Fruit fly (Drosophila melanogaster): ENCODE data around the gene Atg16.
A peak's percentile ranks its signal among the peaks of the same experiment; 100 is the strongest.

Atg16 gene

DNA sequence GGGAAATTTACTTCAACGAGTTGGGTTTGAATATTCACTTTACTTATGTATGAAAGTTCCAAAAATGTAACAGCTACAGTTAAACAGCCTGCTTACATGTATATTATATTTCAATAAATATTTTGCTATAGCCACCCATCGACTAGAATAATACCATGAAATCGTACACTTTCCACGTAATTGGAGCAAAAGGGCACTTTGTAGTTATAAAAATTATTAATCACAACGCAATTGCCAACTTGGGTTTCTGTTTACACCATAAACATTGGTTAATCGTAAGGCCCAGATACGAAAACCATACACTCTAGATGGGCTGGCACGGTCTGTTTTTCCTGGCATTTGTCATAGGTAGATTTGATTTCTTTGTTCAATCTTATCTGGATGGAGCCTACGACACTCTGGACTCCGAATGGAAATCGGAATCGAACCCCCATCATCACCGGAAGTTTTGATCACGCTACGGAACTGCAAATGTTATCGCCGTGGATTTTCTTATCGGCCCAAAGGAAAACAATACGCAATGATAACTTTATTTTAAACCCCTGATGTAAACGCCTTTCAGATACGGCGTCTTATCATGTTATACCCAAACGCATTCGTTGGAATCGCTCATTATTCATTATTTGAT, 54.4 kb downstream of the Atg16 start, which contains the start of gene fig:
Gene fig, minus strand, starts transcription at position 51 of the 628 bp plus-strand sequence.
- TF ChIP-seq dmrt93B (GFP tag; optimal IDR thresholded peaks at IDR 0.05) (no peak), Hr78 (GFP tag; optimal IDR thresholded peaks at IDR 0.05) (no peak), h (GFP tag; optimal IDR thresholded peaks at IDR 0.05) (peak; percentile 33), pan (optimal IDR thresholded peaks at IDR 0.05) (no peak), fru (GFP tag; optimal IDR thresholded peaks at IDR 0.05) (no peak), Vsx2 (GFP tag; optimal IDR thresholded peaks at IDR 0.05; ENCODE audit: partially characterized antibody) (no peak), br (GFP tag; optimal IDR thresholded peaks at IDR 0.05) (no peak), Dif (GFP tag; optimal IDR thresholded peaks at IDR 0.05; ENCODE audit: partially characterized antibody) (no peak), Abd-B (GFP tag; optimal IDR thresholded peaks at IDR 0.05) (no peak), usp (GFP tag; optimal IDR thresholded peaks at IDR 0.05) (no peak), sage (GFP tag; optimal IDR thresholded peaks at IDR 0.05) (no peak), sv (GFP tag; optimal IDR thresholded peaks at IDR 0.05) (no peak), dl (GFP tag; optimal IDR thresholded peaks at IDR 0.05; ENCODE audit: insufficient read depth in 1 of 2, partially characterized antibody in 2 of 2) (no peak), Myc (optimal IDR thresholded peaks at IDR 0.05) (no peak), lola (GFP tag; optimal IDR thresholded peaks at IDR 0.05) (no peak), GATAd (GFP tag; optimal IDR thresholded peaks at IDR 0.05) (no peak), Jra (GFP tag; optimal IDR thresholded peaks at IDR 0.05) (no peak), rgr (GFP tag; optimal IDR thresholded peaks at IDR 0.05) (no peak), Hr83 (GFP tag; optimal IDR thresholded peaks at IDR 0.05; ENCODE audit: poor library complexity, severe bottlenecking) (peak; percentile 36), Rel (GFP tag; optimal IDR thresholded peaks at IDR 0.05) (no peak), Rel (tag; optimal IDR thresholded peaks at IDR 0.05) (peak; percentile 63), CG32264 (GFP tag; optimal IDR thresholded peaks at IDR 0.05) (no peak), Dfd (GFP tag; optimal IDR thresholded peaks at IDR 0.05) (no peak), jim (GFP tag; optimal IDR thresholded peaks at IDR 0.05) (no peak), dsf (GFP tag; optimal IDR thresholded peaks at IDR 0.05; ENCODE audit: borderline replicate concordance) (no peak), OdsH (GFP tag; optimal IDR thresholded peaks at IDR 0.05) (no peak), tai (GFP tag; optimal IDR thresholded peaks at IDR 0.05) (no peak)

DNA sequence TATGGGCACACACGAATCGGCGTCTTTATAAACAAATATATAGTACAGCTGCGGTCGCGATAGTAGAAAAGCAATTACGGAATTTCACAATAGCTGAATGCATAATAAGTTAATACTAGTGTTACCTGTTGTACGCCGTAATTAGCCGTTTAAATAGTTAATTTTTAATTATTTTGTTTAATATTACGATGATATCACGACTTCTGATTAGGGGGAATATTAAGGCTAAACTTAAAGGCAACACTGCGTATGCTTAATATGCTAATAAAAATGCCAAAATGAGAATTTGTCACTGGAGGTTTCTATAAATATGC, 56.0 kb downstream of the Atg16 start:
- TF ChIP-seq GATAd (GFP tag; optimal IDR thresholded peaks at IDR 0.05) (no peak), Hnf4 (GFP tag; optimal IDR thresholded peaks at IDR 0.05) (no peak), foxo (GFP tag; optimal IDR thresholded peaks at IDR 0.05) (peak in 1 of 2 experiments; percentile 6)

DNA sequence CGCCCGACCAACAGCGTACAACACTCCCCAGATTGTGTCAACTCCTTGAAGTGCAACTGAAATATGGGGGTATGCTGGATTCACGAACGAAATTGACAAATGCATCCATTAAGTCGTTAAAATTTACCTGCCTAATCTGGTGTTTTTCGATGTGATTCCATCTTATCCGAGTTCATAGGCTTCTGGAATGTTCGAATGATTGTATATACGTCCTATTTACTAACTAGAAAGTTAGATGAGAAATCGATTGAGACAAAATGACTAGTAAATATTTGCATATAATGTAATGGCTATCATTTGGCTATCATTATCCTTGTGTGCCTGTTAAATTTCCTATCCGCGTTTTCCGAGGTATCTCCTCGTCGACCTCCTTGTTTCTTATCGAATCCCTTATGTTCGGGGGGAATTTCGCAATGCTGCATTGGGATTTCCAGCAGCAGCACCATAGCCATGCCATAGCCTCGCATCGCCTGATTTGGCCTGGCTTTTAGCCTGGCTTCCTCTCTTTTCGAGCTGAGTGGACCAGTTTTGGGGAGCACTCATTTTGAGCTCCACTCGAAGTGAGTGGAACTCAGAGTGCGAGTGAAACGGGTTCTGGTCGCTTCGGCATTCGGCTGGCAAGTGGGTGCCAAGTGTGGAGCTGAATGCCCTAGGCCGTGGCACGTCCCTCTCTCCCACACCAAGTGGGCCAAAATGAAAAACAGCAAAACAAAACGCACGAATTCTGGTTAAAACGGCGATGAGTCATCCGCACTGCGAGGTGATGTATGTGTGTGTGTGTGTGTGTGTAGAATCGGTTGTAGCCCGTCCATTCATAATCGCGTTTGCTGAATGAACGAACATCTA, 56.5 kb downstream of the Atg16 start:
- TF ChIP-seq CrebA (GFP tag; optimal IDR thresholded peaks at IDR 0.05; ENCODE audit: borderline replicate concordance) (no peak), br (GFP tag; optimal IDR thresholded peaks at IDR 0.05) (peak; percentile 53), Hnf4 (GFP tag; optimal IDR thresholded peaks at IDR 0.05) (no peak), dmrt93B (GFP tag; optimal IDR thresholded peaks at IDR 0.05) (peak; percentile 14), pan (optimal IDR thresholded peaks at IDR 0.05) (peak; percentile 38), brk (GFP tag; optimal IDR thresholded peaks at IDR 0.05) (peak; percentile 0), jim (GFP tag; optimal IDR thresholded peaks at IDR 0.05) (no peak), ey (GFP tag; optimal IDR thresholded peaks at IDR 0.05) (peak; percentile 39), h (GFP tag; optimal IDR thresholded peaks at IDR 0.05) (peak; percentile 33), Rel (GFP tag; optimal IDR thresholded peaks at IDR 0.05) (no peak), Rel (tag; optimal IDR thresholded peaks at IDR 0.05) (peak; percentile 83), Vsx2 (GFP tag; optimal IDR thresholded peaks at IDR 0.05; ENCODE audit: partially characterized antibody) (no peak), CG32264 (GFP tag; optimal IDR thresholded peaks at IDR 0.05) (no peak), GATAd (GFP tag; optimal IDR thresholded peaks at IDR 0.05) (no peak), foxo (GFP tag; optimal IDR thresholded peaks at IDR 0.05) (peak in 1 of 2 experiments; percentile 45), Jra (GFP tag; optimal IDR thresholded peaks at IDR 0.05) (peak; percentile 49), OdsH (GFP tag; optimal IDR thresholded peaks at IDR 0.05) (peak; percentile 29), sage (GFP tag; optimal IDR thresholded peaks at IDR 0.05) (no peak), rgr (GFP tag; optimal IDR thresholded peaks at IDR 0.05) (peak; percentile 41), dsf (GFP tag; optimal IDR thresholded peaks at IDR 0.05; ENCODE audit: borderline replicate concordance) (no peak), CG9705 (GFP tag; optimal IDR thresholded peaks at IDR 0.05) (no peak), psq (GFP tag; optimal IDR thresholded peaks at IDR 0.05) (peak; percentile 34), fru (GFP tag; optimal IDR thresholded peaks at IDR 0.05) (peak; percentile 54), HLH106 (tag; optimal IDR thresholded peaks at IDR 0.05) (peak; percentile 28), woc (GFP tag; optimal IDR thresholded peaks at IDR 0.05) (peak; percentile 86), Dif (GFP tag; optimal IDR thresholded peaks at IDR 0.05; ENCODE audit: partially characterized antibody) (no peak), Sp1 (GFP tag; optimal IDR thresholded peaks at IDR 0.05) (peak; percentile 17), usp (GFP tag; optimal IDR thresholded peaks at IDR 0.05) (no peak), tai (GFP tag; optimal IDR thresholded peaks at IDR 0.05) (no peak), Myc (optimal IDR thresholded peaks at IDR 0.05) (no peak), Dfd (GFP tag; optimal IDR thresholded peaks at IDR 0.05) (peak; percentile 57)
